Fruit fly (Drosophila melanogaster): ENCODE measurements around the gene CG13375.

DNA sequence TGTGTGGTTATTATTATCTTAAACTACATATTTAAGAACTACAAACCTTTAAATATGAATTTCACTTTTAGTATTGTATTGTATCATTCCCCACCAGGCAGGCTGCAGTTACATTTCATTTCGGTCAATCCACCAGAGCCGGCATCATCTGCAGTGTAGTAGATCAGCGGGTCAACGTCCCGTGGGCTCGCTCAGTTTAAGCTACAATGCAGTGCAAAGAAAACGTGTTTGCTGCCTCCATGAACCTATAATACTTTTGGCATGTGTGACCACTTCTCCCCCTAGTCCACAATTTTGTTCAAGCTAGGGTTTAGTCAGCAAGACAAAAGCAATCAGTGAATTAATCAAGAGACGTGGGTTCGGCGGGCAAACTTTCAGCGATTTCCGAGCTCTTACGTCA, 26.8 kb downstream of the CG13375 start:
- TF ChIP-seq psq (optimal IDR thresholded peaks at IDR 0.05) (no peak), Myc (optimal IDR thresholded peaks at IDR 0.05) (no peak), ttk (optimal IDR thresholded peaks at IDR 0.05) (no peak), insv (optimal IDR thresholded peaks at IDR 0.05) (no peak), h (optimal IDR thresholded peaks at IDR 0.05) (no peak)
